Fruit fly (Drosophila melanogaster) whole organism, embryonic: ENCODE results near the gene CG5214.

Experiments used
- CG10209 ChIP-seq: fragments of 200-800 bp; sonication (Bioruptor generic); optimal IDR thresholded peaks from 3 replicates; lab custom pipeline; 2017; ENCODE audit warnings: missing biosample characterization, mild to moderate bottlenecking, missing genetic modification characterization, missing genetic modification reagents
- CG10431 ChIP-seq: fragments of 200-800 bp; sonication (Bioruptor generic); optimal IDR thresholded peaks from 3 replicates; lab custom pipeline; 2018; ENCODE audit warnings: missing biosample characterization, mild to moderate bottlenecking, missing genetic modification characterization
- CG12219 ChIP-seq: fragments of 200-800 bp; sonication (Bioruptor generic); optimal IDR thresholded peaks from 3 replicates; lab custom pipeline; 2018; ENCODE audit warnings: missing biosample characterization, mild to moderate bottlenecking, missing genetic modification characterization
- CG1233 ChIP-seq: fragments of 200-800 bp; sonication (Bioruptor generic); optimal IDR thresholded peaks from 4 replicates; lab custom pipeline; 2018; ENCODE audit warnings: missing biosample characterization, mild to moderate bottlenecking, missing genetic modification characterization
- CG14014 ChIP-seq: fragments of 200-800 bp; sonication (Bioruptor generic); IDR thresholded peaks from 2 replicates; pipeline ENCODE4 v1.3.6; 2022; ENCODE audit warnings: missing biosample characterization, missing genetic modification characterization
- CG15011 ChIP-seq: fragments of 200-800 bp; sonication (Bioruptor generic); optimal IDR thresholded peaks from 3 replicates; lab custom pipeline; 2018; ENCODE audit warnings: missing biosample characterization, mild to moderate bottlenecking, missing genetic modification characterization
- CG15479 ChIP-seq: fragments of 200-800 bp; sonication (Bioruptor generic); optimal IDR thresholded peaks from 3 replicates; lab custom pipeline; 2019; ENCODE audit warnings: missing biosample characterization, mild to moderate bottlenecking, missing genetic modification characterization, moderate library complexity
- CG16815 ChIP-seq: fragments of 200-800 bp; sonication (Bioruptor generic); optimal IDR thresholded peaks from 3 replicates; lab custom pipeline; 2017; ENCODE audit warnings: missing biosample characterization, mild to moderate bottlenecking, missing genetic modification characterization
- CG17612 ChIP-seq: fragments of 200-800 bp; sonication (Bioruptor generic); IDR thresholded peaks from 2 replicates; pipeline ENCODE4 v1.3.6; 2022; ENCODE audit warnings: missing biosample characterization, missing genetic modification characterization
- CG17829 ChIP-seq: fragments of 200-800 bp; optimal IDR thresholded peaks from 2 replicates; lab custom pipeline; 2019; ENCODE audit warnings: missing biosample characterization, mild to moderate bottlenecking, missing genetic modification characterization, moderate library complexity
- CG1832 ChIP-seq: fragments of 200-800 bp; sonication (Bioruptor generic); optimal IDR thresholded peaks from 2 replicates; lab custom pipeline; 2017; ENCODE audit warnings: missing biosample characterization, mild to moderate bottlenecking, missing genetic modification characterization, inconsistent platforms
- CG18599 ChIP-seq: fragments of 200-800 bp; sonication (Bioruptor generic); optimal IDR thresholded peaks from 3 replicates; lab custom pipeline; 2017; ENCODE audit warnings: missing biosample characterization, missing genetic modification characterization, mild to moderate bottlenecking, moderate library complexity, missing genetic modification reagents
- CG2116 ChIP-seq: fragments of 200-800 bp; sonication (Bioruptor generic); optimal IDR thresholded peaks from 3 replicates; lab custom pipeline; 2018; ENCODE audit warnings: missing biosample characterization, mild to moderate bottlenecking, missing genetic modification characterization
- CG2120 ChIP-seq: fragments of 200-800 bp; sonication (Bioruptor generic); optimal IDR thresholded peaks from 3 replicates; lab custom pipeline; 2016; ENCODE audit warnings: missing biosample characterization, missing genetic modification characterization
- CG2199 ChIP-seq: fragments of 200-800 bp; sonication (Bioruptor generic); IDR thresholded peaks from 3 replicates; pipeline ENCODE4 v1.3.6; 2022; ENCODE audit warnings: missing biosample characterization, missing genetic modification characterization
- CG2889 ChIP-seq: fragments of 200-800 bp; sonication (Bioruptor generic); IDR thresholded peaks from 3 replicates; pipeline ENCODE4 v1.3.6; 2022; ENCODE audit warnings: missing biosample characterization, missing genetic modification characterization
- CG33557 ChIP-seq: fragments of 200-800 bp; sonication (Bioruptor generic); optimal IDR thresholded peaks from 2 replicates; lab custom pipeline; 2019; ENCODE audit warnings: missing biosample characterization, mild to moderate bottlenecking, missing genetic modification characterization, moderate library complexity
- CG6175 ChIP-seq: fragments of 200-800 bp; sonication (Bioruptor generic); IDR thresholded peaks from 3 replicates; pipeline ENCODE4 v1.3.6; 2022; ENCODE audit warnings: missing biosample characterization, missing genetic modification characterization
- CG6654 ChIP-seq: fragments of 200-800 bp; sonication (Bioruptor generic); optimal IDR thresholded peaks from 2 replicates; lab custom pipeline; 2017; ENCODE audit warnings: missing biosample characterization, mild to moderate bottlenecking, missing genetic modification characterization
- CG6765 ChIP-seq: fragments of 200-800 bp; sonication (Bioruptor generic); optimal IDR thresholded peaks from 3 replicates; lab custom pipeline; 2017; ENCODE audit warnings: missing biosample characterization, mild to moderate bottlenecking, missing genetic modification characterization
- CG8089 ChIP-seq: fragments of 200-800 bp; sonication (Bioruptor generic); optimal IDR thresholded peaks from 3 replicates; lab custom pipeline; 2016; ENCODE audit warnings: missing biosample characterization, missing genetic modification characterization
- CG9609 ChIP-seq: fragments of 200-800 bp; sonication (Bioruptor generic); optimal IDR thresholded peaks from 3 replicates; lab custom pipeline; 2016; ENCODE audit warnings: missing biosample characterization, missing genetic modification characterization
- Doc3 ChIP-seq: fragments of 200-800 bp; sonication (Bioruptor generic); IDR thresholded peaks from 3 replicates; pipeline ENCODE4 v1.3.6; 2022; ENCODE audit warnings: missing biosample characterization, missing genetic modification characterization; ENCODE audit not compliant: partially characterized antibody
- E2f1 ChIP-seq: fragments of 200-800 bp; sonication (Bioruptor generic); IDR thresholded peaks from 2 replicates; pipeline ENCODE4 v1.3.6; 2022; ENCODE audit warnings: missing biosample characterization, missing genetic modification characterization
- Fer1 ChIP-seq: fragments of 200-800 bp; sonication (Bioruptor generic); optimal IDR thresholded peaks from 2 replicates; lab custom pipeline; 2017; ENCODE audit warnings: missing biosample characterization, mild to moderate bottlenecking, missing genetic modification characterization
- GATAe ChIP-seq: fragments of 200-800 bp; sonication (Bioruptor generic); conservative IDR thresholded peaks from 2 replicates; pipeline ENCODE4 v1.3.6; 2022; ENCODE audit warnings: missing biosample characterization, missing genetic modification characterization
- Hsf ChIP-seq: fragments of 200-800 bp; sonication (Bioruptor generic); optimal IDR thresholded peaks from 3 replicates; lab custom pipeline; 2016; ENCODE audit warnings: missing biosample characterization, missing genetic modification characterization
- NC2β ChIP-seq: fragments of 200-800 bp; sonication (Bioruptor generic); optimal IDR thresholded peaks from 2 replicates; lab custom pipeline; 2016; ENCODE audit warnings: missing biosample characterization, missing genetic modification characterization
- Neu2 ChIP-seq: fragments of 200-800 bp; sonication (Bioruptor generic); optimal IDR thresholded peaks from 3 replicates; lab custom pipeline; 2016; ENCODE audit warnings: missing biosample characterization, missing genetic modification characterization, borderline replicate concordance
- Nf-YC ChIP-seq: fragments of 200-800 bp; optimal IDR thresholded peaks from 3 replicates; lab custom pipeline; 2019; ENCODE audit warnings: missing biosample characterization, mild to moderate bottlenecking, missing genetic modification characterization, moderate library complexity
- Spps ChIP-seq: fragments of 200-800 bp; sonication (Bioruptor generic); optimal IDR thresholded peaks from 2 replicates; lab custom pipeline; 2018; ENCODE audit warnings: missing biosample characterization, mild to moderate bottlenecking, missing genetic modification characterization
- Tbp ChIP-seq: fragments of >200 bp; optimal IDR thresholded peaks from 2 replicates; lab custom pipeline; 2018; ENCODE audit warnings: missing biosample characterization, missing genetic modification characterization
- ap ChIP-seq: fragments of 200-800 bp; sonication (Bioruptor generic); IDR thresholded peaks from 2 replicates; pipeline ENCODE4 v1.3.6; 2022; ENCODE audit warnings: missing biosample characterization, missing genetic modification characterization
- ase ChIP-seq: fragments of 200-800 bp; sonication (Bioruptor generic); IDR thresholded peaks from 3 replicates; pipeline ENCODE4 v1.3.6; 2022; ENCODE audit warnings: missing biosample characterization, missing genetic modification characterization
- bab2 ChIP-seq: fragments of 200-800 bp; sonication (Bioruptor generic); optimal IDR thresholded peaks from 2 replicates; lab custom pipeline; 2016; ENCODE audit warnings: missing biosample characterization, missing genetic modification characterization
- crp ChIP-seq, 2 experiments: fragments of 200-800 bp; sonication (Bioruptor generic); optimal IDR thresholded peaks; 2 replicates in 1 of 2; 3 replicates in 1 of 2; lab custom pipeline; 2017; ENCODE audit warnings: missing biosample characterization in 2 of 2, missing genetic modification characterization in 2 of 2, mild to moderate bottlenecking in 1 of 2, moderate library complexity in 1 of 2
- dpn ChIP-seq, 2 experiments: fragments of 200-800 bp; sonication (Bioruptor generic); optimal IDR thresholded peaks; 3 replicates each; lab custom pipeline; 2016; ENCODE audit warnings: missing biosample characterization in 2 of 2, missing genetic modification characterization in 2 of 2
- gem ChIP-seq: fragments of 200-800 bp; sonication (Bioruptor generic); optimal IDR thresholded peaks from 2 replicates; lab custom pipeline; 2019; ENCODE audit warnings: missing biosample characterization, mild to moderate bottlenecking, missing genetic modification characterization, moderate library complexity
- kah ChIP-seq: fragments of 200-800 bp; sonication (Bioruptor generic); optimal IDR thresholded peaks from 2 replicates; lab custom pipeline; 2018; ENCODE audit warnings: missing biosample characterization, mild to moderate bottlenecking, missing genetic modification characterization
- lilli ChIP-seq: fragments of 200-800 bp; sonication (Bioruptor generic); optimal IDR thresholded peaks from 3 replicates; lab custom pipeline; 2016; ENCODE audit warnings: missing biosample characterization, missing genetic modification characterization
- nau ChIP-seq: fragments of 200-800 bp; sonication (Bioruptor generic); optimal IDR thresholded peaks from 3 replicates; lab custom pipeline; 2017; ENCODE audit warnings: missing biosample characterization, mild to moderate bottlenecking, missing genetic modification characterization, missing genetic modification reagents
- pan ChIP-seq, 4 experiments: fragments of >200 bp in 3 of 4; fragments of 200-800 bp in 1 of 4; sonication (Bioruptor generic) in 1 of 4; optimal IDR thresholded peaks in 3 of 4; IDR thresholded peaks in 1 of 4; 2 replicates each; pipeline versions ENCODE4 v1.3.6 to Lab custom; 2017 to 2022; ENCODE audit warnings: missing biosample characterization in 2 of 4, missing genetic modification characterization in 2 of 4, mixed read lengths in 1 of 4
- prd ChIP-seq, 3 experiments: fragments of >200 bp in 2 of 3; fragments of 200-800 bp in 1 of 3; sonication (Bioruptor generic) in 1 of 3; optimal IDR thresholded peaks in 2 of 3; IDR thresholded peaks in 1 of 3; 2 replicates in 2 of 3; 3 replicates in 1 of 3; pipeline versions ENCODE4 v1.3.6 to Lab custom; 2017 to 2022; ENCODE audit warnings: missing biosample characterization in 1 of 3, missing genetic modification characterization in 1 of 3
- repo ChIP-seq: fragments of 200-800 bp; sonication (Bioruptor generic); optimal IDR thresholded peaks from 2 replicates; lab custom pipeline; 2016; ENCODE audit warnings: missing biosample characterization, missing genetic modification characterization
- row ChIP-seq: fragments of 200-800 bp; sonication (Bioruptor generic); IDR thresholded peaks from 3 replicates; pipeline ENCODE4 v1.3.6; 2022; ENCODE audit warnings: missing biosample characterization, missing genetic modification characterization
- stc ChIP-seq: fragments of 200-800 bp; sonication (Bioruptor generic); IDR thresholded peaks from 2 replicates; pipeline ENCODE4 v1.3.6; 2022; ENCODE audit warnings: missing biosample characterization, missing genetic modification characterization
- unpg ChIP-seq: fragments of 200-800 bp; sonication (Bioruptor generic); optimal IDR thresholded peaks from 3 replicates; lab custom pipeline; 2018; ENCODE audit warnings: missing biosample characterization, mild to moderate bottlenecking, missing genetic modification characterization, moderate library complexity
- zen2 ChIP-seq: fragments of 200-800 bp; sonication (Bioruptor generic); IDR thresholded peaks from 3 replicates; pipeline ENCODE4 v1.3.6; 2022; ENCODE audit warnings: missing biosample characterization, missing genetic modification characterization; ENCODE audit not compliant: partially characterized antibody

The CG5214 gene

DNA sequence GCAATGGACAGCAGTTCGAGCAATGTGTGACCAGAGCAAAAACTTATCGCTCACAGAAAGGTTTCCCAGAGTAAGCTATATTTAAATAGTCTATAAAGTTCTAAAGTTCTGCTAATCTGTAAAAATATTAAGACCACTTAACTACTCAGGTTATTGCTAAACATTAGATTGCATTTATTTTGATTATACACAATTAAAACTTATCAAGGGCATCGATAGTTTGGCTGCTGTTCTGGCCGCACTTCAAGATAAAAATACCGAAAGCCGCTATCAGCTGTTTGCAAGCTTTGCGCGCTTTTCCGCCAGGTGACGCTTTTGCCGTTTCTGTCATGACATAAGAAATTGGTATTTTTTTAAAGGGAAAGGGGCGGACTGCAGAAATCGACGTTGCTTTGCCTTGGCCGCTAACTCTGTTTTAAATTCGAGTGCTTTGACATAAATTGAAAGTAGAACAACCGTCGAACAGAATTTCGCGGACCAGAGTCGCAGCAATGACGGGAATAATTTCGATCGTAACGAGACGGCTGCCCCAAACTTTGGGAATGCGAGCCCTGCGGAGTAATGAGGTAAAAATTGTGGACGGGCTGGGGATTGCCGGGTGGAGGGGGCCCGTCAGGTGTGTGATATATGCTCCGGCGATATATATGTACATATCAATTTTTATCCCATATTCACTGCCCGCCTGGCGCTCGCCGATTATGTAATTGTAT, at the start of gene CG5214, which contains the start of gene CG17734 (continued):
- TF ChIP-seq gem (tag; lab: Kevin White, UChicago) (peak; percentile 46), CG18599 (no peak), dpn (GFP tag; optimal IDR thresholded peaks at IDR 0.05; lab: Kevin White, UChicago) (peak; percentile 0 to 54), CG2116 (peak; percentile 41), prd (optimal IDR thresholded peaks at IDR 0.05; lab: Kevin White, UChicago) (no peak), prd (GFP tag; IDR thresholded peaks at IDR 0.05; lab: Robert Waterston, UW) (no peak), NC2β (GFP tag; lab: Kevin White, UChicago) (no peak), Spps (tag; lab: Kevin White, UChicago) (no peak), CG2120 (GFP tag; lab: Kevin White, UChicago) (peak; percentile 35), CG8089 (GFP tag; lab: Kevin White, UChicago) (no peak), E2f1 (GFP tag; lab: Robert Waterston, UW) (no peak), CG2199 (no peak), CG9609 (GFP tag; lab: Kevin White, UChicago) (peak; percentile 39), CG15479 (GFP tag; lab: Kevin White, UChicago) (no peak), CG16815 (GFP tag; lab: Kevin White, UChicago) (no peak), Doc3 (GFP tag; lab: Robert Waterston, UW) (peak; percentile 80), repo (no peak), crp (GFP tag; optimal IDR thresholded peaks at IDR 0.05; lab: Kevin White, UChicago) (peak in 1 of 2 experiments; percentile 72), kah (no peak), stc (no peak), CG6765 (no peak), CG17612 (GFP tag; lab: Robert Waterston, UW) (no peak), CG15011 (no peak), Hsf (GFP tag; lab: Kevin White, UChicago) (peak; percentile 44), nau (GFP tag; lab: Kevin White, UChicago) (no peak), Neu2 (GFP tag; lab: Kevin White, UChicago) (no peak), CG6175 (GFP tag; lab: Robert Waterston, UW) (no peak), Tbp (GFP tag; lab: Kevin White, UChicago) (no peak), row (GFP tag; lab: Robert Waterston, UW) (no peak), unpg (GFP tag; lab: Kevin White, UChicago) (no peak), CG12219 (no peak), pan (optimal IDR thresholded peaks at IDR 0.05; lab: Kevin White, UChicago) (no peak), pan (GFP tag; optimal IDR thresholded peaks at IDR 0.05 in 1 of 2, IDR thresholded peaks at IDR 0.05 in 1 of 2) (no peak), GATAe (GFP tag; lab: Robert Waterston, UW) (peak; percentile 35; the same call in 1 of the 2 replicates), CG1233 (no peak), lilli (GFP tag; lab: Kevin White, UChicago) (peak; percentile 48), Fer1 (GFP tag; lab: Kevin White, UChicago) (no peak), CG1832 (GFP tag; lab: Kevin White, UChicago) (no peak), CG10209 (GFP tag; lab: Kevin White, UChicago) (no peak), zen2 (no peak; the same call in 2 of the 3 replicates), ase (GFP tag; lab: Robert Waterston, UW) (no peak), CG10431 (GFP tag; lab: Kevin White, UChicago) (no peak), bab2 (GFP tag; lab: Kevin White, UChicago) (no peak), CG17829 (tag; lab: Kevin White, UChicago) (no peak), CG33557 (GFP tag; lab: Kevin White, UChicago) (no peak), CG2889 (no peak), Nf-YC (peak; percentile 42), ap (no peak), CG14014 (GFP tag; lab: Robert Waterston, UW) (no peak), CG6654 (GFP tag; lab: Kevin White, UChicago) (no peak)
